Fruit fly (Drosophila melanogaster) whole organism, prepupa: ENCODE results near the gene mus201.

Experiments used
- Blimp-1 ChIP-seq: fragments of 200-800 bp; sonication (Bioruptor generic); optimal IDR thresholded peaks from 3 replicates; lab custom pipeline; 2017; ENCODE audit warnings: missing biosample characterization, missing genetic modification characterization, mild to moderate bottlenecking, moderate library complexity, missing genetic modification reagents
- CG6163 ChIP-seq: fragments of 200-800 bp; sonication (Bioruptor generic); IDR thresholded peaks from 3 replicates; pipeline ENCODE4 v1.3.6; 2022; ENCODE audit warnings: missing biosample characterization, missing genetic modification characterization
- Lpt ChIP-seq: fragments of 200-800 bp; sonication (Bioruptor generic); optimal IDR thresholded peaks from 3 replicates; lab custom pipeline; 2016; ENCODE audit warnings: missing biosample characterization, missing genetic modification characterization
- OdsH ChIP-seq: fragments of 200-800 bp; sonication (Bioruptor generic); optimal IDR thresholded peaks from 3 replicates; lab custom pipeline; 2016; ENCODE audit warnings: missing biosample characterization, missing genetic modification characterization
- cyc ChIP-seq: fragments of 200-800 bp; sonication (Bioruptor generic); optimal IDR thresholded peaks from 3 replicates; lab custom pipeline; 2016; ENCODE audit warnings: missing biosample characterization, missing genetic modification characterization
- esn ChIP-seq: fragments of 200-800 bp; sonication (Bioruptor generic); optimal IDR thresholded peaks from 2 replicates; lab custom pipeline; 2016; ENCODE audit warnings: missing biosample characterization, mild to moderate bottlenecking, missing genetic modification characterization, moderate library complexity
- lz ChIP-seq: fragments of 200-800 bp; sonication (Bioruptor generic); optimal IDR thresholded peaks from 3 replicates; lab custom pipeline; 2016; ENCODE audit warnings: missing biosample characterization, missing genetic modification characterization
- pdm3 ChIP-seq: fragments of 200-800 bp; sonication (Bioruptor generic); optimal IDR thresholded peaks from 3 replicates; lab custom pipeline; 2016; ENCODE audit warnings: missing biosample characterization, missing genetic modification characterization

- no peak for TF ChIP-seq Lpt
- TF ChIP-seq lz (GFP tag; lab: Kevin White, UChicago), result no peak
- no peak for TF ChIP-seq OdsH (GFP tag; lab: Kevin White, UChicago)
- TF ChIP-seq CG6163 (GFP tag; lab: Robert Waterston, UW), result no peak; the same call in 2 of the 3 replicates
- TF ChIP-seq pdm3 (GFP tag; lab: Kevin White, UChicago), result no peak
- no peak for TF ChIP-seq cyc (GFP tag; lab: Kevin White, UChicago)
- no peak for TF ChIP-seq Blimp-1 (GFP tag; lab: Kevin White, UChicago)
- no peak for TF ChIP-seq esn (GFP tag; lab: Kevin White, UChicago)
These were observed 40.4 kb downstream of the mus201 start for dm6 chr2L:8478379-8478778.
